Fruit fly (Drosophila melanogaster) whole organism, embryonic: ENCODE results near the gene Ir87a.

ENCODE experiments used
- Ada2b ChIP-seq: fragments of 200-800 bp; sonication (Bioruptor generic); IDR thresholded peaks from 2 replicates; pipeline ENCODE4 v1.3.6; 2022; ENCODE audit warnings: missing biosample characterization, missing genetic modification characterization
- Blimp-1 ChIP-seq: fragments of 200-800 bp; sonication (Bioruptor generic); optimal IDR thresholded peaks from 3 replicates; lab custom pipeline; 2018; ENCODE audit warnings: missing biosample characterization, missing genetic modification characterization, mild to moderate bottlenecking, moderate library complexity, missing genetic modification reagents
- CG10321 ChIP-seq: fragments of 200-800 bp; sonication (Bioruptor generic); IDR thresholded peaks from 2 replicates; pipeline ENCODE4 v1.3.6; 2022; ENCODE audit warnings: missing biosample characterization, missing genetic modification characterization
- CG11093 ChIP-seq: fragments of 200-800 bp; sonication (Bioruptor generic); IDR thresholded peaks from 3 replicates; pipeline ENCODE4 v1.3.6; 2022; ENCODE audit warnings: missing biosample characterization, missing genetic modification characterization
- CG13894 ChIP-seq: fragments of 200-800 bp; sonication (Bioruptor generic); optimal IDR thresholded peaks from 3 replicates; lab custom pipeline; 2018; ENCODE audit warnings: missing biosample characterization, mild to moderate bottlenecking, missing genetic modification characterization, moderate library complexity
- CG14050 ChIP-seq: fragments of 200-800 bp; sonication (Bioruptor generic); IDR thresholded peaks from 3 replicates; pipeline ENCODE4 v1.3.6; 2022; ENCODE audit warnings: missing biosample characterization, missing genetic modification characterization
- CG14667 ChIP-seq: fragments of 200-800 bp; sonication (Bioruptor generic); IDR thresholded peaks from 2 replicates; pipeline ENCODE4 v1.3.6; 2022; ENCODE audit warnings: missing biosample characterization, missing genetic modification characterization
- CG16863 ChIP-seq: fragments of 200-800 bp; sonication (Bioruptor generic); optimal IDR thresholded peaks from 3 replicates; lab custom pipeline; 2016; ENCODE audit warnings: missing biosample characterization, missing genetic modification characterization
- CG17829 ChIP-seq: fragments of 200-800 bp; optimal IDR thresholded peaks from 2 replicates; lab custom pipeline; 2019; ENCODE audit warnings: missing biosample characterization, mild to moderate bottlenecking, missing genetic modification characterization, moderate library complexity
- CG34376 ChIP-seq: fragments of 200-800 bp; sonication (Bioruptor generic); optimal IDR thresholded peaks from 2 replicates; lab custom pipeline; 2018; ENCODE audit warnings: missing biosample characterization, mild to moderate bottlenecking, missing genetic modification characterization
- CG4360 ChIP-seq: fragments of 200-800 bp; sonication (Bioruptor generic); IDR thresholded peaks from 2 replicates; pipeline ENCODE4 v1.3.6; 2022; ENCODE audit warnings: missing biosample characterization, missing genetic modification characterization
- CG6791 ChIP-seq: fragments of 200-800 bp; sonication (Bioruptor generic); IDR thresholded peaks from 3 replicates; pipeline ENCODE4 v1.3.6; 2022; ENCODE audit warnings: missing biosample characterization, missing genetic modification characterization; ENCODE audit not compliant: partially characterized antibody
- CG7928 ChIP-seq: fragments of 200-800 bp; sonication (Bioruptor generic); optimal IDR thresholded peaks from 2 replicates; lab custom pipeline; 2017; ENCODE audit warnings: missing biosample characterization, mild to moderate bottlenecking, missing genetic modification characterization
- CG8281 ChIP-seq: fragments of 200-800 bp; sonication (Bioruptor generic); optimal IDR thresholded peaks from 2 replicates; lab custom pipeline; 2018; ENCODE audit warnings: missing biosample characterization, mild to moderate bottlenecking, missing genetic modification characterization, moderate library complexity
- CG8944 ChIP-seq: fragments of 200-800 bp; sonication (Bioruptor generic); optimal IDR thresholded peaks from 3 replicates; lab custom pipeline; 2016; ENCODE audit warnings: missing biosample characterization, missing genetic modification characterization
- CG9215 ChIP-seq: fragments of 200-800 bp; sonication (Bioruptor generic); IDR thresholded peaks from 2 replicates; pipeline ENCODE4 v1.3.6; 2022; ENCODE audit warnings: missing biosample characterization, missing genetic modification characterization
- CG9797 ChIP-seq: fragments of 200-800 bp; sonication (Bioruptor generic); optimal IDR thresholded peaks from 3 replicates; lab custom pipeline; 2018; ENCODE audit warnings: missing biosample characterization, mild to moderate bottlenecking, missing genetic modification characterization
- Camta ChIP-seq: fragments of 200-800 bp; sonication (Bioruptor generic); optimal IDR thresholded peaks from 2 replicates; lab custom pipeline; 2016; ENCODE audit warnings: missing biosample characterization, missing genetic modification characterization
- Dek ChIP-seq: fragments of 200-800 bp; sonication (Bioruptor generic); optimal IDR thresholded peaks from 3 replicates; lab custom pipeline; 2019; ENCODE audit warnings: missing biosample characterization, mild to moderate bottlenecking, missing genetic modification characterization, moderate library complexity
- Fer2 ChIP-seq: fragments of 200-800 bp; sonication (Bioruptor generic); optimal IDR thresholded peaks from 2 replicates; lab custom pipeline; 2018; ENCODE audit warnings: missing biosample characterization, mild to moderate bottlenecking, missing genetic modification characterization, moderate library complexity
- Gsc ChIP-seq: fragments of 200-800 bp; sonication (Bioruptor generic); IDR thresholded peaks from 2 replicates; pipeline ENCODE4 v1.3.6; 2022; ENCODE audit warnings: missing biosample characterization, missing genetic modification characterization
- NfI ChIP-seq: fragments of 200-800 bp; sonication (Bioruptor generic); optimal IDR thresholded peaks from 3 replicates; lab custom pipeline; 2018; ENCODE audit warnings: missing biosample characterization, mild to moderate bottlenecking, missing genetic modification characterization, moderate library complexity
- Rfx ChIP-seq: fragments of 200-800 bp; sonication (Bioruptor generic); IDR thresholded peaks from 2 replicates; pipeline ENCODE4 v1.3.6; 2022; ENCODE audit warnings: missing biosample characterization, missing genetic modification characterization
- Tbp ChIP-seq: fragments of >200 bp; optimal IDR thresholded peaks from 2 replicates; lab custom pipeline; 2018; ENCODE audit warnings: missing biosample characterization, missing genetic modification characterization
- al ChIP-seq: fragments of 200-800 bp; sonication (Bioruptor generic); IDR thresholded peaks from 2 replicates; pipeline ENCODE4 v1.3.6; 2022; ENCODE audit warnings: missing biosample characterization, missing genetic modification characterization
- aop ChIP-seq: fragments of 200-800 bp; sonication (Bioruptor generic); IDR thresholded peaks from 2 replicates; pipeline ENCODE4 v1.3.6; 2022; ENCODE audit warnings: missing biosample characterization, missing genetic modification characterization
- ap ChIP-seq: fragments of 200-800 bp; sonication (Bioruptor generic); IDR thresholded peaks from 2 replicates; pipeline ENCODE4 v1.3.6; 2022; ENCODE audit warnings: missing biosample characterization, missing genetic modification characterization
- ara ChIP-seq: fragments of 200-800 bp; sonication (Bioruptor generic); IDR thresholded peaks from 2 replicates; pipeline ENCODE4 v1.3.6; 2022; ENCODE audit warnings: missing biosample characterization, missing genetic modification characterization
- ase ChIP-seq: fragments of 200-800 bp; sonication (Bioruptor generic); IDR thresholded peaks from 3 replicates; pipeline ENCODE4 v1.3.6; 2022; ENCODE audit warnings: missing biosample characterization, missing genetic modification characterization
- bsh ChIP-seq, 2 experiments: fragments of 200-800 bp; sonication (Bioruptor generic); optimal IDR thresholded peaks; 2 replicates each; lab custom pipeline; 2017 to 2018; ENCODE audit warnings: mild to moderate bottlenecking in 2 of 2, missing biosample characterization in 2 of 2, missing genetic modification characterization in 2 of 2, moderate library complexity in 1 of 2
- cas ChIP-seq: fragments of 200-800 bp; sonication (Bioruptor generic); IDR thresholded peaks from 2 replicates; pipeline ENCODE4 v1.3.6; 2022; ENCODE audit warnings: missing biosample characterization, missing genetic modification characterization
- chm ChIP-seq: fragments of 200-800 bp; sonication (Bioruptor generic); IDR thresholded peaks from 2 replicates; pipeline ENCODE4 v1.3.6; 2022; ENCODE audit warnings: missing biosample characterization, missing genetic modification characterization
- crc ChIP-seq: fragments of 200-800 bp; sonication (Bioruptor generic); optimal IDR thresholded peaks from 2 replicates; lab custom pipeline; 2016; ENCODE audit warnings: missing biosample characterization, missing genetic modification characterization
- danr ChIP-seq: fragments of 200-800 bp; sonication (Bioruptor generic); IDR thresholded peaks from 2 replicates; pipeline ENCODE4 v1.3.6; 2022; ENCODE audit warnings: missing biosample characterization, missing genetic modification characterization
- dati ChIP-seq: fragments of 200-800 bp; sonication (Bioruptor generic); IDR thresholded peaks from 2 replicates; pipeline ENCODE4 v1.3.6; 2022; ENCODE audit warnings: missing biosample characterization, missing genetic modification characterization
- disco-r ChIP-seq: fragments of 200-800 bp; sonication (Bioruptor generic); optimal IDR thresholded peaks from 2 replicates; lab custom pipeline; 2016; ENCODE audit warnings: missing biosample characterization, missing genetic modification characterization
- gcm2 ChIP-seq: fragments of 200-800 bp; sonication (Bioruptor generic); optimal IDR thresholded peaks from 2 replicates; lab custom pipeline; 2016; ENCODE audit warnings: missing biosample characterization, missing genetic modification characterization
- hbn ChIP-seq: fragments of 200-800 bp; sonication (Bioruptor generic); IDR thresholded peaks from 2 replicates; pipeline ENCODE4 v1.3.6; 2022; ENCODE audit warnings: missing biosample characterization, missing genetic modification characterization; ENCODE audit not compliant: partially characterized antibody
- hth ChIP-seq: fragments of >200 bp; optimal IDR thresholded peaks from 2 replicates; lab custom pipeline; 2017; ENCODE audit warnings: inconsistent platforms
- jumu ChIP-seq: fragments of 200-800 bp; sonication (Bioruptor generic); optimal IDR thresholded peaks from 3 replicates; lab custom pipeline; 2016; ENCODE audit warnings: missing biosample characterization, missing genetic modification characterization
- ken ChIP-seq: fragments of 200-800 bp; sonication (Bioruptor generic); IDR thresholded peaks from 3 replicates; pipeline ENCODE4 v1.3.6; 2022; ENCODE audit warnings: missing biosample characterization, missing genetic modification characterization
- p53 ChIP-seq: fragments of 200-800 bp; sonication (Bioruptor generic); optimal IDR thresholded peaks from 2 replicates; lab custom pipeline; 2016; ENCODE audit warnings: missing biosample characterization, missing genetic modification characterization
- scrt ChIP-seq: fragments of 200-800 bp; sonication (Bioruptor generic); optimal IDR thresholded peaks from 2 replicates; lab custom pipeline; 2018; ENCODE audit warnings: missing biosample characterization, mild to moderate bottlenecking, missing genetic modification characterization, moderate library complexity
- slbo ChIP-seq: fragments of 200-800 bp; sonication (Bioruptor generic); IDR thresholded peaks from 2 replicates; pipeline ENCODE4 v1.3.6; 2022; ENCODE audit warnings: missing biosample characterization, missing genetic modification characterization
- sob ChIP-seq: fragments of 200-800 bp; sonication (Bioruptor generic); IDR thresholded peaks from 2 replicates; pipeline ENCODE4 v1.3.6; 2022; ENCODE audit warnings: missing biosample characterization, missing genetic modification characterization
- tll ChIP-seq, 2 experiments: fragments of 200-800 bp in 1 of 2; fragments of >200 bp in 1 of 2; sonication (Bioruptor generic) in 1 of 2; optimal IDR thresholded peaks; 2 replicates each; lab custom pipeline; 2017 to 2019; ENCODE audit warnings: missing biosample characterization in 2 of 2, missing genetic modification characterization in 2 of 2, mild to moderate bottlenecking in 1 of 2, moderate library complexity in 1 of 2
- twi ChIP-seq: fragments of 200-800 bp; optimal IDR thresholded peaks from 2 replicates; lab custom pipeline; 2019; ENCODE audit warnings: missing biosample characterization, mild to moderate bottlenecking, missing genetic modification characterization, moderate library complexity
- vfl ChIP-seq: fragments of 200-800 bp; sonication (Bioruptor generic); optimal IDR thresholded peaks from 2 replicates; lab custom pipeline; 2016; ENCODE audit warnings: missing biosample characterization, missing genetic modification characterization
- vvl ChIP-seq: fragments of 200-800 bp; sonication (Bioruptor generic); IDR thresholded peaks from 2 replicates; pipeline ENCODE4 v1.3.6; 2022; ENCODE audit warnings: missing biosample characterization, missing genetic modification characterization
- wdn ChIP-seq: fragments of 200-800 bp; sonication (Bioruptor generic); IDR thresholded peaks from 2 replicates; pipeline ENCODE4 v1.3.6; 2022; ENCODE audit warnings: missing biosample characterization, missing genetic modification characterization
- wek ChIP-seq: fragments of 200-800 bp; sonication (Bioruptor generic); optimal IDR thresholded peaks from 3 replicates; lab custom pipeline; 2018; ENCODE audit warnings: missing biosample characterization, mild to moderate bottlenecking, missing genetic modification characterization, moderate library complexity

Gene Ir87a

dm6 chr3R:13381744-13382435 lies 38.2 kb upstream of the Ir87a start, which contains the start of the genes mRpS21 and Droj2 (continued):
- TF ChIP-seq CG34376 (GFP tag; lab: Kevin White, UChicago) (peak; percentile 50), CG14050 (no peak), p53 (GFP tag; lab: Kevin White, UChicago) (no peak), Tbp (peak; percentile 20), chm (GFP tag; lab: Robert Waterston, UW) (no peak), jumu (no peak), CG16863 (GFP tag; lab: Kevin White, UChicago) (peak; percentile 6), CG9215 (GFP tag; lab: Robert Waterston, UW) (no peak; the same call in 1 of the 2 replicates), CG8944 (GFP tag; lab: Kevin White, UChicago) (peak; percentile 36), Rfx (GFP tag; lab: Robert Waterston, UW) (peak; percentile 64), dati (no peak), CG7928 (GFP tag; lab: Kevin White, UChicago) (peak; percentile 89), Ada2b (no peak), CG8281 (tag; lab: Kevin White, UChicago) (no peak), aop (no peak), CG4360 (GFP tag; lab: Robert Waterston, UW) (no peak), CG13894 (peak; percentile 59), wdn (GFP tag; lab: Robert Waterston, UW) (no peak), NfI (GFP tag; lab: Kevin White, UChicago) (peak; percentile 30), Blimp-1 (GFP tag; lab: Kevin White, UChicago) (no peak), ara (GFP tag; lab: Robert Waterston, UW) (no peak), slbo (GFP tag; lab: Robert Waterston, UW) (peak; percentile 76), al (GFP tag; lab: Robert Waterston, UW) (peak; percentile 47; the same call in 1 of the 2 replicates), Gsc (GFP tag; lab: Robert Waterston, UW) (no peak), scrt (GFP tag; lab: Kevin White, UChicago) (peak; percentile 39), ase (GFP tag; lab: Robert Waterston, UW) (no peak), CG6791 (peak; percentile 30; the same call in 2 of the 3 replicates), twi (tag; lab: Kevin White, UChicago) (peak; percentile 63), CG11093 (GFP tag; lab: Robert Waterston, UW) (no peak), wek (peak; percentile 0), vvl (GFP tag; lab: Robert Waterston, UW) (no peak; the same call in 1 of the 2 replicates), sob (GFP tag; lab: Robert Waterston, UW) (peak; percentile 59), tll (GFP tag; optimal IDR thresholded peaks at IDR 0.05; lab: Kevin White, UChicago) (peak in 1 of 2 experiments; percentile 28), CG10321 (GFP tag; lab: Robert Waterston, UW) (no peak), danr (no peak), CG17829 (tag; lab: Kevin White, UChicago) (peak; percentile 89), hbn (GFP tag; lab: Robert Waterston, UW) (no peak; the same call in 1 of the 2 replicates), CG9797 (GFP tag; lab: Kevin White, UChicago) (peak; percentile 97), ken (GFP tag; lab: Robert Waterston, UW) (no peak), cas (no peak), gcm2 (GFP tag; lab: Kevin White, UChicago) (no peak), hth (no peak), ap (no peak), disco-r (no peak), Camta (GFP tag; lab: Kevin White, UChicago) (peak; percentile 7), bsh (GFP tag; optimal IDR thresholded peaks at IDR 0.05; lab: Kevin White, UChicago) (peak in 1 of 2 experiments; percentile 36), vfl (no peak), crc (GFP tag; lab: Kevin White, UChicago) (peak; percentile 6), Fer2 (tag; lab: Kevin White, UChicago) (peak; percentile 34), Dek (tag; lab: Kevin White, UChicago) (peak; percentile 65), CG14667 (GFP tag; lab: Robert Waterston, UW) (no peak)
